Fruit fly (Drosophila melanogaster) whole organism, embryonic: Measurements from ENCODE around the gene CG14694.

Experiments
- Adf1 ChIP-seq: fragments of 200-800 bp; sonication (Bioruptor generic); IDR thresholded peaks from 2 replicates; pipeline ENCODE4 v1.3.6; 2022; ENCODE audit warnings: missing biosample characterization, missing genetic modification characterization
- B-H2 ChIP-seq: fragments of 200-800 bp; sonication (Bioruptor generic); optimal IDR thresholded peaks from 2 replicates; lab custom pipeline; 2018; ENCODE audit warnings: missing biosample characterization, mild to moderate bottlenecking, missing genetic modification characterization
- CG11085 ChIP-seq: fragments of 200-800 bp; sonication (Bioruptor generic); IDR thresholded peaks from 2 replicates; pipeline ENCODE4 v1.3.6; 2022; ENCODE audit warnings: missing biosample characterization, missing genetic modification characterization
- CG13296 ChIP-seq: fragments of 200-800 bp; sonication (Bioruptor generic); optimal IDR thresholded peaks from 3 replicates; lab custom pipeline; 2018; ENCODE audit warnings: missing biosample characterization, mild to moderate bottlenecking, missing genetic modification characterization
- CG14710 ChIP-seq: fragments of 200-800 bp; sonication (Bioruptor generic); optimal IDR thresholded peaks from 3 replicates; lab custom pipeline; 2019; ENCODE audit warnings: missing biosample characterization, mild to moderate bottlenecking, missing genetic modification characterization, moderate library complexity
- CG15696 ChIP-seq: fragments of 200-800 bp; sonication (Bioruptor generic); optimal IDR thresholded peaks from 2 replicates; lab custom pipeline; 2019; ENCODE audit warnings: missing biosample characterization, mild to moderate bottlenecking, missing genetic modification characterization, moderate library complexity
- CG1603 ChIP-seq: fragments of 200-800 bp; sonication (Bioruptor generic); optimal IDR thresholded peaks from 2 replicates; lab custom pipeline; 2019; ENCODE audit warnings: missing biosample characterization, mild to moderate bottlenecking, missing genetic modification characterization, moderate library complexity
- CG16815 ChIP-seq: fragments of 200-800 bp; sonication (Bioruptor generic); optimal IDR thresholded peaks from 3 replicates; lab custom pipeline; 2017; ENCODE audit warnings: missing biosample characterization, mild to moderate bottlenecking, missing genetic modification characterization
- CG18262 ChIP-seq: fragments of 200-800 bp; optimal IDR thresholded peaks from 3 replicates; lab custom pipeline; 2019; ENCODE audit warnings: missing biosample characterization, mild to moderate bottlenecking, missing genetic modification characterization, moderate library complexity
- CG3065 ChIP-seq: fragments of 200-800 bp; sonication (Bioruptor generic); optimal IDR thresholded peaks from 2 replicates; lab custom pipeline; 2016; ENCODE audit warnings: missing biosample characterization, missing genetic modification characterization
- CG31441 ChIP-seq: fragments of 200-800 bp; sonication (Bioruptor generic); IDR thresholded peaks from 2 replicates; pipeline ENCODE4 v1.3.6; 2022; ENCODE audit warnings: missing biosample characterization, missing genetic modification characterization
- CG3838 ChIP-seq: fragments of 200-800 bp; sonication (Bioruptor generic); optimal IDR thresholded peaks from 3 replicates; lab custom pipeline; 2016; ENCODE audit warnings: missing biosample characterization, missing genetic modification characterization
- CG4730 ChIP-seq: fragments of 200-800 bp; sonication (Bioruptor generic); IDR thresholded peaks from 2 replicates; pipeline ENCODE4 v1.3.6; 2022; ENCODE audit warnings: missing biosample characterization, missing genetic modification characterization
- CG6791 ChIP-seq: fragments of 200-800 bp; sonication (Bioruptor generic); IDR thresholded peaks from 3 replicates; pipeline ENCODE4 v1.3.6; 2022; ENCODE audit warnings: missing biosample characterization, missing genetic modification characterization; ENCODE audit not compliant: partially characterized antibody
- CG7839 ChIP-seq: fragments of 200-800 bp; sonication (Bioruptor generic); optimal IDR thresholded peaks from 3 replicates; lab custom pipeline; 2018; ENCODE audit warnings: missing biosample characterization, mild to moderate bottlenecking, missing genetic modification characterization, moderate library complexity
- CG8290 ChIP-seq, 3 experiments: fragments of 200-800 bp; sonication (Bioruptor generic); optimal IDR thresholded peaks; 2 replicates each; lab custom pipeline; 2016 to 2019; ENCODE audit warnings: missing biosample characterization in 3 of 3, missing genetic modification characterization in 3 of 3, mild to moderate bottlenecking in 2 of 3, moderate library complexity in 1 of 3
- CkIIα-i1 ChIP-seq: fragments of 200-800 bp; sonication (Bioruptor generic); IDR thresholded peaks from 2 replicates; pipeline ENCODE4 v1.3.6; 2022; ENCODE audit warnings: missing biosample characterization, missing genetic modification characterization
- CoRest ChIP-seq: fragments of 200-800 bp; sonication (Bioruptor generic); optimal IDR thresholded peaks from 3 replicates; lab custom pipeline; 2018; ENCODE audit warnings: missing biosample characterization, mild to moderate bottlenecking, missing genetic modification characterization, moderate library complexity
- Dip2 ChIP-seq: fragments of 200-800 bp; sonication (Bioruptor generic); IDR thresholded peaks from 2 replicates; pipeline ENCODE4 v1.3.6; 2022; ENCODE audit warnings: missing biosample characterization, missing genetic modification characterization
- Dp ChIP-seq: fragments of 200-800 bp; sonication (Bioruptor generic); optimal IDR thresholded peaks from 2 replicates; lab custom pipeline; 2018; ENCODE audit warnings: missing biosample characterization, mild to moderate bottlenecking, missing genetic modification characterization, moderate library complexity
- Ets97D ChIP-seq: fragments of 200-800 bp; sonication (Bioruptor generic); optimal IDR thresholded peaks from 3 replicates; lab custom pipeline; 2016; ENCODE audit warnings: missing biosample characterization, missing genetic modification characterization
- Hmx ChIP-seq: fragments of 200-800 bp; sonication (Bioruptor generic); optimal IDR thresholded peaks from 2 replicates; lab custom pipeline; 2016; ENCODE audit warnings: missing biosample characterization, missing genetic modification characterization
- Max ChIP-seq: fragments of 200-800 bp; sonication (Bioruptor generic); optimal IDR thresholded peaks from 2 replicates; lab custom pipeline; 2016; ENCODE audit warnings: missing biosample characterization, mild to moderate bottlenecking, missing genetic modification characterization
- Mes4 ChIP-seq: fragments of 200-800 bp; sonication (Bioruptor generic); optimal IDR thresholded peaks from 2 replicates; lab custom pipeline; 2016; ENCODE audit warnings: missing biosample characterization, missing genetic modification characterization
- NC2β ChIP-seq: fragments of 200-800 bp; sonication (Bioruptor generic); optimal IDR thresholded peaks from 2 replicates; lab custom pipeline; 2016; ENCODE audit warnings: missing biosample characterization, missing genetic modification characterization
- NfI ChIP-seq: fragments of 200-800 bp; sonication (Bioruptor generic); optimal IDR thresholded peaks from 3 replicates; lab custom pipeline; 2018; ENCODE audit warnings: missing biosample characterization, mild to moderate bottlenecking, missing genetic modification characterization, moderate library complexity
- Oli ChIP-seq: fragments of 200-800 bp; sonication (Bioruptor generic); optimal IDR thresholded peaks from 2 replicates; lab custom pipeline; 2018; ENCODE audit warnings: missing biosample characterization, mild to moderate bottlenecking, missing genetic modification characterization, moderate library complexity
- PHDP ChIP-seq: fragments of 200-800 bp; sonication (Bioruptor generic); optimal IDR thresholded peaks from 3 replicates; lab custom pipeline; 2018; ENCODE audit warnings: missing biosample characterization, mild to moderate bottlenecking, missing genetic modification characterization, moderate library complexity
- Ptx1 ChIP-seq: fragments of 200-800 bp; sonication (Bioruptor generic); IDR thresholded peaks from 2 replicates; pipeline ENCODE4 v1.3.6; 2022; ENCODE audit warnings: missing biosample characterization, missing genetic modification characterization
- ato ChIP-seq: fragments of 200-800 bp; sonication (Bioruptor generic); IDR thresholded peaks from 2 replicates; pipeline ENCODE4 v1.3.6; 2022; ENCODE audit warnings: missing biosample characterization, missing genetic modification characterization; ENCODE audit not compliant: partially characterized antibody
- bbx ChIP-seq: fragments of 200-800 bp; sonication (Bioruptor generic); IDR thresholded peaks from 2 replicates; pipeline ENCODE4 v1.3.6; 2022; ENCODE audit warnings: missing biosample characterization, missing genetic modification characterization; ENCODE audit not compliant: partially characterized antibody
- bcd ChIP-seq: fragments of 200-800 bp; sonication (Bioruptor generic); optimal IDR thresholded peaks from 2 replicates; lab custom pipeline; 2017; ENCODE audit warnings: missing biosample characterization, mild to moderate bottlenecking, missing genetic modification characterization
- dimm ChIP-seq: fragments of 200-800 bp; sonication (Bioruptor generic); IDR thresholded peaks from 2 replicates; pipeline ENCODE4 v1.3.6; 2022; ENCODE audit warnings: missing biosample characterization, missing genetic modification characterization
- disco-r ChIP-seq: fragments of 200-800 bp; sonication (Bioruptor generic); optimal IDR thresholded peaks from 2 replicates; lab custom pipeline; 2016; ENCODE audit warnings: missing biosample characterization, missing genetic modification characterization
- dm ChIP-seq: fragments of 200-800 bp; sonication (Bioruptor generic); optimal IDR thresholded peaks from 3 replicates; lab custom pipeline; 2016; ENCODE audit warnings: missing biosample characterization, missing genetic modification characterization
- dmrt11E ChIP-seq: fragments of 200-800 bp; sonication (Bioruptor generic); optimal IDR thresholded peaks from 3 replicates; lab custom pipeline; 2018; ENCODE audit warnings: missing biosample characterization, mild to moderate bottlenecking, missing genetic modification characterization, moderate library complexity
- en ChIP-seq: fragments of 200-800 bp; sonication (Bioruptor generic); optimal IDR thresholded peaks from 2 replicates; lab custom pipeline; 2016; ENCODE audit warnings: missing biosample characterization, missing genetic modification characterization
- esg ChIP-seq: fragments of 200-800 bp; sonication (Bioruptor generic); conservative IDR thresholded peaks from 2 replicates; pipeline ENCODE4 v1.3.6; 2022; ENCODE audit warnings: missing biosample characterization, missing genetic modification characterization
- fd96Cb ChIP-seq: fragments of 200-800 bp; sonication (Bioruptor generic); optimal IDR thresholded peaks from 2 replicates; lab custom pipeline; 2018; ENCODE audit warnings: missing biosample characterization, mild to moderate bottlenecking, missing genetic modification characterization, moderate library complexity
- ken ChIP-seq: fragments of 200-800 bp; sonication (Bioruptor generic); IDR thresholded peaks from 3 replicates; pipeline ENCODE4 v1.3.6; 2022; ENCODE audit warnings: missing biosample characterization, missing genetic modification characterization
- luna ChIP-seq: fragments of 200-800 bp; sonication (Bioruptor generic); optimal IDR thresholded peaks from 2 replicates; lab custom pipeline; 2016; ENCODE audit warnings: missing biosample characterization, missing genetic modification characterization
- maf-S ChIP-seq: fragments of 200-800 bp; sonication (Bioruptor generic); optimal IDR thresholded peaks from 2 replicates; lab custom pipeline; 2016; ENCODE audit warnings: missing biosample characterization, missing genetic modification characterization
- nau ChIP-seq: fragments of 200-800 bp; sonication (Bioruptor generic); optimal IDR thresholded peaks from 3 replicates; lab custom pipeline; 2017; ENCODE audit warnings: missing biosample characterization, mild to moderate bottlenecking, missing genetic modification characterization, missing genetic modification reagents
- phol ChIP-seq: fragments of 200-800 bp; sonication (Bioruptor generic); optimal IDR thresholded peaks from 3 replicates; lab custom pipeline; 2018; ENCODE audit warnings: missing biosample characterization, mild to moderate bottlenecking, missing genetic modification characterization, moderate library complexity
- pros ChIP-seq: fragments of 200-800 bp; sonication (Bioruptor generic); optimal IDR thresholded peaks from 3 replicates; lab custom pipeline; 2019; ENCODE audit warnings: missing biosample characterization, mild to moderate bottlenecking, missing genetic modification characterization, moderate library complexity
- sima ChIP-seq: fragments of 200-800 bp; sonication (Bioruptor generic); optimal IDR thresholded peaks from 2 replicates; lab custom pipeline; 2016; ENCODE audit warnings: missing biosample characterization, missing genetic modification characterization
- so ChIP-seq: fragments of 200-800 bp; sonication (Bioruptor generic); IDR thresholded peaks from 3 replicates; pipeline ENCODE4 v1.3.6; 2022; ENCODE audit warnings: missing biosample characterization, missing genetic modification characterization
- tna ChIP-seq: fragments of 200-800 bp; sonication (Bioruptor generic); IDR thresholded peaks from 2 replicates; pipeline ENCODE4 v1.3.6; 2022; ENCODE audit warnings: missing biosample characterization, missing genetic modification characterization; ENCODE audit not compliant: partially characterized antibody
- unc-4 ChIP-seq: fragments of 200-800 bp; sonication (Bioruptor generic); IDR thresholded peaks from 2 replicates; pipeline ENCODE4 v1.3.6; 2022; ENCODE audit warnings: missing biosample characterization, missing genetic modification characterization; ENCODE audit not compliant: partially characterized antibody

Gene CG14694

dm6 chr3R:10872148-10872783, 12.7 kb upstream of the CG14694 start, which contains the start of gene Fdh (continued):
- TF ChIP-seq esg (GFP tag; lab: Robert Waterston, UW) (no peak), CG16815 (no peak), bcd (GFP tag; lab: Kevin White, UChicago) (peak; percentile 50), CG3065 (GFP tag; lab: Kevin White, UChicago) (peak; percentile 29), dm (GFP tag; lab: Kevin White, UChicago) (no peak), CG31441 (GFP tag; lab: Robert Waterston, UW) (peak; percentile 76), CG7839 (tag; lab: Kevin White, UChicago) (peak; percentile 59), ken (GFP tag; lab: Robert Waterston, UW) (0 out of 3 replicates have a peak, but pooled peaks have one; percentile 26), CG1603 (peak; percentile 42), CG15696 (tag; lab: Kevin White, UChicago) (peak; percentile 73), pros (GFP tag; lab: Kevin White, UChicago) (no peak), CoRest (peak; percentile 84), dimm (GFP tag; lab: Robert Waterston, UW) (no peak), CkIIα-i1 (GFP tag; lab: Robert Waterston, UW) (no peak), CG3838 (no peak), PHDP (tag; lab: Kevin White, UChicago) (peak; percentile 70), CG13296 (peak; percentile 61), luna (no peak), Ets97D (GFP tag; lab: Kevin White, UChicago) (peak; percentile 95), bbx (GFP tag; lab: Robert Waterston, UW) (no peak), NfI (peak; percentile 68), dmrt11E (tag; lab: Kevin White, UChicago) (peak; percentile 79), Dp (GFP tag; lab: Kevin White, UChicago) (peak; percentile 53), nau (GFP tag; lab: Kevin White, UChicago) (peak; percentile 49), Hmx (GFP tag; lab: Kevin White, UChicago) (no peak), NC2β (GFP tag; lab: Kevin White, UChicago) (peak; percentile 7), fd96Cb (peak; percentile 48), Mes4 (GFP tag; lab: Kevin White, UChicago) (peak; percentile 16), CG8290 (GFP tag; optimal IDR thresholded peaks at IDR 0.05; lab: Kevin White, UChicago) (peak; percentile 89), CG8290 (tag; optimal IDR thresholded peaks at IDR 0.05; lab: Kevin White, UChicago) (peak; percentile 47 to 81), CG11085 (GFP tag; lab: Robert Waterston, UW) (no peak), Adf1 (no peak), phol (peak; percentile 78), Max (peak; percentile 45), maf-S (GFP tag; lab: Kevin White, UChicago) (no peak), sima (GFP tag; lab: Kevin White, UChicago) (no peak), Ptx1 (peak; percentile 45), Oli (tag; lab: Kevin White, UChicago) (peak; percentile 24), so (GFP tag; lab: Robert Waterston, UW) (no peak), tna (GFP tag; lab: Robert Waterston, UW) (no peak), unc-4 (no peak), en (GFP tag; lab: Kevin White, UChicago) (no peak), CG4730 (GFP tag; lab: Robert Waterston, UW) (no peak), CG18262 (tag; lab: Kevin White, UChicago) (peak; percentile 74), CG14710 (peak; percentile 85), ato (GFP tag; lab: Robert Waterston, UW) (no peak), Dip2 (no peak), disco-r (peak; percentile 2), CG6791 (GFP tag; lab: Robert Waterston, UW) (no peak), B-H2 (GFP tag; lab: Kevin White, UChicago) (peak; percentile 5)
